Worm (Caenorhabditis elegans): ENCODE data around the gene tbc-19.

The tbc-19 gene

DNA sequence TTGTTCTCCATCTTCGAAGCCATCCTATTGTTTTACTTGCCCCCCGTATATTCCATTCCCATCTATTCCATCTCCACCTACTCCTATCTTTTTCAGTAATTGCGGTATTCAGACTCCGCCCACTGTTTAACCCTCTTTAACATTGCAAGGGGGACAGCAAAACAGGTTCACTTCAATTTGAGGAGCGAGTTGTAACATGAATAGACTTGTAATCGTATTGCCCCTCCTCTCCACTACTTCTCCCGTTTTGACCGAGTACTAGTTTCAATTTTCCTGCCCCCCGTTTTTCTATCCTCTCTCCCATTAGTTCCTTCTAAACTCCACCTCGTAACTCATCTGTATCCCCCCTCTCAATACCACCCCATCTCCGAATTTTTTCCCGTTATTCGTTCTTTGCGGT, 16.2 kb upstream of the tbc-19 start:
- peak; percentile 66 for TF ChIP-seq unc-42 (tag; optimal IDR thresholded peaks at IDR 0.05)
- TF ChIP-seq dmd-4 (tag; optimal IDR thresholded peaks at IDR 0.05; ENCODE audit: borderline replicate concordance): no peak
- no peak for TF ChIP-seq pha-2 (tag; optimal IDR thresholded peaks at IDR 0.05)
- TF ChIP-seq mec-3 (tag; optimal IDR thresholded peaks at IDR 0.05; ENCODE audit: borderline replicate concordance): no peak
- TF ChIP-seq sox-4 (tag; optimal IDR thresholded peaks at IDR 0.05): no peak
- no peak for TF ChIP-seq che-1 (tag; optimal IDR thresholded peaks at IDR 0.05)
- peak; percentile 60 for TF ChIP-seq ceh-14 (tag; optimal IDR thresholded peaks at IDR 0.05)
- peak; percentile 23 for TF ChIP-seq tbx-2 (tag; optimal IDR thresholded peaks at IDR 0.05)

DNA sequence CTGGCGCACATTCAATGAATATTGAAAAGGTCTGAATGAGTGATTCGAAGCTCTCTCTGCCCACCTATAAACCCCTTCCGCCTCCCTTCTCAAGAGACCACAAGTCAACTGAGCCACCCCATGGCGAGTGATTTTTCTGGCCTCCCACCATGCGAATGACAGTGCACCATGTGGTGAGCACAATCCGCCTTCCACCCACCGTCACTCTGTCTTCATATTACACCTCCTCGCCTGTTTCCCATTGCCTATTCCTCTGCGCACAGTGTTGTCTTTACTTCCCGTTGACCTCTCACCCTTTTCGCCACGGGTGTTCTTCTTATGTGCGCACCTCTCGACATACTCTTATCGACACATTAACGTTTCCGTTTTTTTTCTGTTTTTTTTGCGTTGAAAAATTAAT, 14.6 kb upstream of the tbc-19 start:
- TF ChIP-seq hlh-30 (tag; optimal IDR thresholded peaks at IDR 0.05; ENCODE audit: insufficient read depth) (peak; percentile 55), dmd-4 (tag; optimal IDR thresholded peaks at IDR 0.05; ENCODE audit: borderline replicate concordance) (no peak), sdc-2 (tag; optimal IDR thresholded peaks at IDR 0.05) (peak; percentile 75), hlh-6 (tag; optimal IDR thresholded peaks at IDR 0.05) (peak; percentile 54), fkh-6 (tag; optimal IDR thresholded peaks at IDR 0.05) (peak; percentile 30), ceh-31 (tag; optimal IDR thresholded peaks at IDR 0.05) (peak; percentile 13), ceh-34 (tag; optimal IDR thresholded peaks at IDR 0.05) (peak; percentile 23), tbx-2 (tag; optimal IDR thresholded peaks at IDR 0.05) (peak; percentile 14), ref-2 (tag; optimal IDR thresholded peaks at IDR 0.05) (peak; percentile 78), ceh-2 (tag; optimal IDR thresholded peaks at IDR 0.05) (peak; percentile 6), elt-2 (tag; optimal IDR thresholded peaks at IDR 0.05) (no peak), unc-55 (GFP tag; optimal IDR thresholded peaks at IDR 0.05) (peak; percentile 30), hlh-8 (tag; optimal IDR thresholded peaks at IDR 0.05) (peak; percentile 29), ceh-9 (tag; optimal IDR thresholded peaks at IDR 0.05) (no peak)

DNA sequence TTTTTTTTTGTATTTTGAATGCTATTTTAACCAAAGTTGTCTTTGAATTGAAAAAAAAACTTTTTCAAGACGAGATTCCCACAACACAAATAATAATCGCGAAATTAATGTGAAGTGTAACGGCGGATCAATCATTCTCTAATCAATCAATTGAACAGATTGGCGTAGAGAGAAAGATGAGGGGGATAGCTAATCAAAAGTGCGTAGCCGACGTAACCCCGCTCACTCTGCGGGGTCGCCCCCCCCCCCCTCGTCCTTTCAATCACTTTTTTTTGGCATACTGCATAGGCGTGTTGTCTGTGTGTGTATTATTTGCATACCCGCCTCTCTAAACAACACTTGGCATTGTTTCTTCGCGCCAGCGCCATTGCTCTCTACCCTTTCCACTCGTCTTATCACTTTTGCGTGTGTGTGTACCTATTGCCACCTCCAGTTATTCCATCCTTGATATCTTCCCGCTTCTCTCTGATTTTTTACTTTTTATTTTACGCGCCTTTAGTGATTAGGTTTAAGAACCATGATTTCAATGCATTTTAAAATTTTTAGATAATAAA, 12.2 kb upstream of the tbc-19 start:
- TF ChIP-seq ceh-34 (tag; optimal IDR thresholded peaks at IDR 0.05) (peak; percentile 4), unc-55 (GFP tag; optimal IDR thresholded peaks at IDR 0.05) (peak; percentile 81), hlh-30 (tag; optimal IDR thresholded peaks at IDR 0.05; ENCODE audit: insufficient read depth) (no peak)

DNA sequence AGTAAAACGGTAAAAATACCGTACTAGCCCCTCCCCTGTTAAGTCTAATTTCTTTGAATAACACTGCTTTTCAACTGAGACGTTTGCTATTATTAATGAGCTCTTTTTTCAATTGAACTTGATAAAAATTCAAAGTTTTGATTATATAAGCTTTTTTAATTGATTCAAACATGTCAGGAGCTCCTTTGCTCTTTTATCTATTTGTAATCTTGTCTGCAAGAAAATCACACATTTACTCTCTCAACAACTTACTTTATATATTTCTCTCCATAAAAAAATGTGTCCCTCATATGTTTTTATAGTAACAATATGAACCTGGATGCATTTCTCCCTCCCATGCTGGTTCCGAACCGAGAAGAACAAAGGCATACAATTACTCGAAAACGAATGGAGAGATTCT, 8.0 kb upstream of the tbc-19 start, which contains the start of gene C04C11.1:
Gene C04C11.1 (plus strand): TSS at position 301 of the 400 bp plus-strand sequence.
- no peak for TF ChIP-seq ceh-6 (GFP tag; optimal IDR thresholded peaks at IDR 0.05)
- no peak for TF ChIP-seq ttx-3 (tag; optimal IDR thresholded peaks at IDR 0.05)
- no peak for TF ChIP-seq sdc-2 (tag; optimal IDR thresholded peaks at IDR 0.05)
- no peak for TF ChIP-seq dve-1 (tag; optimal IDR thresholded peaks at IDR 0.05)
- no peak for TF ChIP-seq hlh-6 (tag; optimal IDR thresholded peaks at IDR 0.05)
- no peak for TF ChIP-seq dmd-4 (tag; optimal IDR thresholded peaks at IDR 0.05; ENCODE audit: borderline replicate concordance)
- TF ChIP-seq ceh-45 (GFP tag; IDR thresholded peaks at IDR 0.05): no peak
- no peak for TF ChIP-seq sox-2 (GFP tag; IDR thresholded peaks at IDR 0.05)
- TF ChIP-seq pha-4 (tag; optimal IDR thresholded peaks at IDR 0.05): no peak
- no peak for TF ChIP-seq T23F11.4 (GFP tag; optimal IDR thresholded peaks at IDR 0.05)
- TF ChIP-seq fkh-6 (tag; optimal IDR thresholded peaks at IDR 0.05): no peak
- TF ChIP-seq nfya-1 (tag; optimal IDR thresholded peaks at IDR 0.05): no peak
- no peak for TF ChIP-seq hlh-13 (GFP tag; optimal IDR thresholded peaks at IDR 0.05)

DNA sequence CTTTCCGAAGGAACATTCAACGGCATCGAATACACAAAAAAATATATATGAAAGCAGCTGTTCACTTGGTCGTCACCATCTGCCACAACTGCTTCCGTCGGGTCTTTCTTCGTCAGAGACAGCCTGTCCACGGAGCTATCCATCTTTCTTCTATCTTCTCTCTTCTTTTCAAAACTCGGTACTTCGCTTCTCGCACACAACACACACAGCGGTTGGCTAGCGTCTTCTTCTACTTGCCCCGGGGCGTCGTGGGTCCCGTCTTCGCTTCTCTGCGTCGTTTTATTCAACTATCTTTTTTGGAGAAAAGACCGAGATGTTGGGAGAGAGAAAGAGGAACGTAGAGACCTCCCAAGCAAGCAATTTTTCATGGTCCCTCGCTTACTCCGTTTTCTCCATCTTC, 4.4 kb upstream of the tbc-19 start:
- TF ChIP-seq fax-1 (tag; optimal IDR thresholded peaks at IDR 0.05): peak; percentile 25
- peak; percentile 84 for TF ChIP-seq nfya-1 (tag; optimal IDR thresholded peaks at IDR 0.05)
- peak; percentile 73 for TF ChIP-seq unc-42 (tag; optimal IDR thresholded peaks at IDR 0.05)
- no peak for TF ChIP-seq ceh-30 (tag; optimal IDR thresholded peaks at IDR 0.05)
- TF ChIP-seq tbx-7 (tag; optimal IDR thresholded peaks at IDR 0.05): no peak
- peak; percentile 34 for TF ChIP-seq syd-9 (tag; optimal IDR thresholded peaks at IDR 0.05)
- peak; percentile 99 for TF ChIP-seq unc-55 (GFP tag; optimal IDR thresholded peaks at IDR 0.05)
- TF ChIP-seq ceh-18 (tag; optimal IDR thresholded peaks at IDR 0.05): peak; percentile 86
- peak; percentile 43 for TF ChIP-seq ref-2 (tag; optimal IDR thresholded peaks at IDR 0.05)
- TF ChIP-seq ceh-31 (tag; optimal IDR thresholded peaks at IDR 0.05): peak; percentile 80
- TF ChIP-seq ceh-22 (tag; optimal IDR thresholded peaks at IDR 0.05): no peak
- TF ChIP-seq sox-2 (GFP tag; IDR thresholded peaks at IDR 0.05): no peak
- peak; percentile 19 for TF ChIP-seq ceh-14 (tag; optimal IDR thresholded peaks at IDR 0.05)
- TF ChIP-seq pha-2 (tag; optimal IDR thresholded peaks at IDR 0.05): no peak
- peak; percentile 9 for TF ChIP-seq pat-9 (tag; optimal IDR thresholded peaks at IDR 0.05)
- no peak for TF ChIP-seq ahr-1 (tag; optimal IDR thresholded peaks at IDR 0.05)
- no peak for TF ChIP-seq lim-6 (tag; optimal IDR thresholded peaks at IDR 0.05)
- TF ChIP-seq ets-4 (tag; optimal IDR thresholded peaks at IDR 0.05): no peak
- no peak for TF ChIP-seq nhr-11 (tag; optimal IDR thresholded peaks at IDR 0.05)
- TF ChIP-seq ceh-34 (tag; optimal IDR thresholded peaks at IDR 0.05): peak; percentile 67
- TF ChIP-seq ceh-48 (tag; optimal IDR thresholded peaks at IDR 0.05): no peak
- no peak for TF ChIP-seq unc-3 (GFP tag; conservative IDR thresholded peaks at IDR 0.05)
- no peak for TF ChIP-seq unc-3 (tag; optimal IDR thresholded peaks at IDR 0.05)
